Worm (Caenorhabditis elegans) whole organism, late embryonic: Measurements from ENCODE around the gene acs-12.

Source experiments
- C08G9.2 ChIP-seq: sonication (generic microtip); optimal IDR thresholded peaks from 2 replicates; lab custom pipeline; 2016; ENCODE audit warnings: mild to moderate bottlenecking, missing genetic modification characterization, moderate library complexity, missing compliant biosample characterization
- C38D4.7 ChIP-seq: fragments of 200-800 bp; sonication (Bioruptor generic); optimal IDR thresholded peaks from 2 replicates; lab custom pipeline; 2018; ENCODE audit warnings: mild to moderate bottlenecking, missing genetic modification characterization, moderate library complexity, missing compliant biosample characterization
- F13H6.1 ChIP-seq: sonication (generic microtip); optimal IDR thresholded peaks from 2 replicates; lab custom pipeline; 2016; ENCODE audit warnings: missing genetic modification characterization, missing compliant biosample characterization
- T23F11.4 ChIP-seq: fragments of 200-800 bp; sonication (Bioruptor generic); optimal IDR thresholded peaks from 2 replicates; lab custom pipeline; 2018; ENCODE audit warnings: mild to moderate bottlenecking, missing genetic modification characterization, missing compliant biosample characterization
- ahr-1 ChIP-seq: sonication (generic microtip); optimal IDR thresholded peaks from 2 replicates; lab custom pipeline; 2016; ENCODE audit warnings: missing genetic modification characterization, missing compliant biosample characterization
- ama-1 ChIP-seq: fragments of 150-350 bp; optimal IDR thresholded peaks from 2 replicates; lab custom pipeline; 2014
- ceh-18 ChIP-seq: sonication (generic microtip); optimal IDR thresholded peaks from 2 replicates; lab custom pipeline; 2016; ENCODE audit warnings: missing genetic modification characterization, missing compliant biosample characterization
- ceh-2 ChIP-seq: sonication (generic microtip); optimal IDR thresholded peaks from 2 replicates; lab custom pipeline; 2016; ENCODE audit warnings: missing genotype, missing genetic modification characterization, missing compliant biosample characterization
- ceh-24 ChIP-seq: sonication (generic microtip); optimal IDR thresholded peaks from 2 replicates; lab custom pipeline; 2016; ENCODE audit warnings: mild to moderate bottlenecking, missing genetic modification characterization, missing compliant biosample characterization
- ceh-31 ChIP-seq: sonication (generic microtip); optimal IDR thresholded peaks from 2 replicates; lab custom pipeline; 2016; ENCODE audit warnings: missing genetic modification characterization, missing compliant biosample characterization
- ceh-34 ChIP-seq: sonication (generic microtip); optimal IDR thresholded peaks from 2 replicates; lab custom pipeline; 2016; ENCODE audit warnings: mild to moderate bottlenecking, missing genetic modification characterization, missing compliant biosample characterization
- ceh-45 ChIP-seq: fragments of 200-800 bp; sonication (Bioruptor generic); IDR thresholded peaks from 2 replicates; pipeline ENCODE4 v1.3.6; 2022; ENCODE audit warnings: missing genetic modification reagents, missing genetic modification characterization, missing compliant biosample characterization
- ceh-9 ChIP-seq: sonication (generic microtip); optimal IDR thresholded peaks from 2 replicates; lab custom pipeline; 2016; ENCODE audit warnings: mild to moderate bottlenecking, missing genetic modification characterization, inconsistent platforms, missing compliant biosample characterization
- dmd-4 ChIP-seq: sonication (generic microtip); optimal IDR thresholded peaks from 2 replicates; lab custom pipeline; 2016; ENCODE audit warnings: borderline replicate concordance, missing genetic modification characterization, missing compliant biosample characterization
- dve-1 ChIP-seq: sonication (generic microtip); optimal IDR thresholded peaks from 2 replicates; lab custom pipeline; 2017; ENCODE audit warnings: antibody characterized with exemption, mild to moderate bottlenecking, missing genetic modification characterization, missing compliant biosample characterization
- elt-2 ChIP-seq: sonication (generic microtip); optimal IDR thresholded peaks from 2 replicates; lab custom pipeline; 2016; ENCODE audit warnings: missing genetic modification reagents, missing genetic modification characterization, missing compliant biosample characterization
- ets-4 ChIP-seq: sonication (generic microtip); optimal IDR thresholded peaks from 2 replicates; lab custom pipeline; 2016; ENCODE audit warnings: missing genetic modification characterization, missing compliant biosample characterization
- eyg-1 ChIP-seq: sonication (generic microtip); optimal IDR thresholded peaks from 2 replicates; lab custom pipeline; 2016; ENCODE audit warnings: missing genotype, missing genetic modification characterization, missing compliant biosample characterization
- fax-1 ChIP-seq: sonication (generic microtip); optimal IDR thresholded peaks from 2 replicates; lab custom pipeline; 2016; ENCODE audit warnings: missing genotype, missing genetic modification characterization, missing compliant biosample characterization
- fkh-10 ChIP-seq: fragments of 150-350 bp; optimal IDR thresholded peaks from 2 replicates; lab custom pipeline; 2014; ENCODE audit warnings: missing biosample characterization, missing genetic modification reagents, missing genetic modification characterization
- gmeb-2 ChIP-seq: sonication (generic microtip); optimal IDR thresholded peaks from 2 replicates; lab custom pipeline; 2016; ENCODE audit warnings: missing genetic modification characterization, inconsistent platforms, missing compliant biosample characterization
- hlh-15 ChIP-seq: sonication (generic microtip); optimal IDR thresholded peaks from 2 replicates; lab custom pipeline; 2016; ENCODE audit warnings: missing genetic modification characterization, missing compliant biosample characterization
- hlh-30 ChIP-seq: sonication (generic microtip); optimal IDR thresholded peaks from 2 replicates; lab custom pipeline; 2017; ENCODE audit warnings: antibody characterized with exemption, missing genetic modification characterization, missing compliant biosample characterization; ENCODE audit not compliant: insufficient read depth
- hlh-6 ChIP-seq: sonication (generic microtip); optimal IDR thresholded peaks from 2 replicates; lab custom pipeline; 2016; ENCODE audit warnings: missing genotype, missing genetic modification characterization, missing compliant biosample characterization
- hlh-8 ChIP-seq: sonication (generic microtip); optimal IDR thresholded peaks from 2 replicates; lab custom pipeline; 2016; ENCODE audit warnings: missing genotype, missing genetic modification characterization, missing compliant biosample characterization
- madf-2 ChIP-seq: sonication (generic microtip); optimal IDR thresholded peaks from 2 replicates; lab custom pipeline; 2017; ENCODE audit warnings: missing genetic modification characterization, missing compliant biosample characterization
- mec-3 ChIP-seq: sonication (generic microtip); optimal IDR thresholded peaks from 2 replicates; lab custom pipeline; 2016; ENCODE audit warnings: borderline replicate concordance, missing genetic modification characterization, missing compliant biosample characterization
- nhr-232 ChIP-seq: sonication (generic microtip); optimal IDR thresholded peaks from 2 replicates; lab custom pipeline; 2016; ENCODE audit warnings: missing genetic modification characterization, missing compliant biosample characterization
- odd-2 ChIP-seq: sonication (generic microtip); optimal IDR thresholded peaks from 2 replicates; lab custom pipeline; 2017; ENCODE audit warnings: antibody characterized with exemption, mild to moderate bottlenecking, missing genetic modification characterization, missing compliant biosample characterization
- pax-1 ChIP-seq: fragments of 150-350 bp; optimal IDR thresholded peaks from 2 replicates; lab custom pipeline; 2014; ENCODE audit warnings: missing biosample characterization, missing genetic modification characterization
- pha-2 ChIP-seq: sonication (generic microtip); optimal IDR thresholded peaks from 2 replicates; lab custom pipeline; 2017; ENCODE audit warnings: mild to moderate bottlenecking, missing genetic modification characterization, missing compliant biosample characterization
- pqm-1 ChIP-seq: sonication (generic microtip); optimal IDR thresholded peaks from 2 replicates; lab custom pipeline; 2016; ENCODE audit warnings: missing genetic modification characterization, missing compliant biosample characterization
- pros-1 ChIP-seq: fragments of 150-350 bp; optimal IDR thresholded peaks from 2 replicates; lab custom pipeline; 2014; ENCODE audit warnings: missing biosample characterization, missing genetic modification reagents, missing genetic modification characterization
- rnt-1 ChIP-seq: sonication (generic microtip); optimal IDR thresholded peaks from 2 replicates; lab custom pipeline; 2016; ENCODE audit warnings: missing genetic modification characterization, missing compliant biosample characterization
- sdc-2 ChIP-seq: sonication (generic microtip); optimal IDR thresholded peaks from 2 replicates; lab custom pipeline; 2016; ENCODE audit warnings: missing genotype, missing genetic modification characterization, missing compliant biosample characterization
- sox-2 ChIP-seq: fragments of 200-800 bp; sonication (Bioruptor generic); IDR thresholded peaks from 2 replicates; pipeline ENCODE4 v1.3.6; 2022; ENCODE audit warnings: missing genetic modification reagents, missing genetic modification characterization, missing compliant biosample characterization
- sox-4 ChIP-seq: sonication (generic microtip); optimal IDR thresholded peaks from 2 replicates; lab custom pipeline; 2017; ENCODE audit warnings: mild to moderate bottlenecking, missing genetic modification characterization, inconsistent platforms, missing compliant biosample characterization
- tbx-2 ChIP-seq: sonication (generic microtip); optimal IDR thresholded peaks from 2 replicates; lab custom pipeline; 2016; ENCODE audit warnings: missing genetic modification characterization, missing compliant biosample characterization
- ttx-3 ChIP-seq: sonication (generic microtip); optimal IDR thresholded peaks from 2 replicates; lab custom pipeline; 2016; ENCODE audit warnings: missing genetic modification reagents, missing genetic modification characterization, missing compliant biosample characterization
- unc-3 ChIP-seq, 2 experiments: fragments of 200-800 bp in 1 of 2; sonication (Bioruptor generic) in 1 of 2; sonication (generic microtip) in 1 of 2; conservative IDR thresholded peaks in 1 of 2; optimal IDR thresholded peaks in 1 of 2; 2 replicates each; pipeline versions ENCODE4 v1.3.6 to Lab custom; 2016 to 2022; ENCODE audit warnings: missing compliant biosample characterization in 2 of 2, missing genetic modification characterization in 2 of 2, missing genetic modification reagents in 1 of 2
- unc-42 ChIP-seq: sonication (generic microtip); optimal IDR thresholded peaks from 2 replicates; lab custom pipeline; 2016; ENCODE audit warnings: missing genotype, missing genetic modification characterization, missing compliant biosample characterization
- unc-86 ChIP-seq: sonication (generic microtip); optimal IDR thresholded peaks from 2 replicates; lab custom pipeline; 2016; ENCODE audit warnings: missing genetic modification characterization, missing compliant biosample characterization
- ztf-16 ChIP-seq: sonication (generic microtip); optimal IDR thresholded peaks from 2 replicates; lab custom pipeline; 2017; ENCODE audit warnings: missing genetic modification characterization, missing compliant biosample characterization

The acs-12 gene

ce11 chrV:20909761-20910160 is 5.8 kb downstream of the acs-12 start:
- TF ChIP-seq pros-1 (tag; lab: Kevin White, UChicago) (no peak), ceh-18 (no peak), madf-2 (tag; lab: Kevin White, UChicago) (no peak), hlh-30 (tag; lab: Kevin White, UChicago) (no peak), C38D4.7 (GFP tag; lab: Kevin White, UChicago) (no peak), sdc-2 (no peak), ama-1 (lab: Kevin White, UChicago) (no peak), C08G9.2 (no peak), sox-2 (GFP tag; lab: Robert Waterston, UW) (no peak), ceh-45 (GFP tag; lab: Robert Waterston, UW) (no peak), ceh-2 (tag; lab: Kevin White, UChicago) (no peak), pax-1 (tag; lab: Kevin White, UChicago) (no peak), gmeb-2 (no peak), hlh-6 (tag; lab: Kevin White, UChicago) (no peak), pha-2 (no peak), hlh-15 (tag; lab: Kevin White, UChicago) (no peak), ceh-31 (tag; lab: Kevin White, UChicago) (no peak), ahr-1 (tag; lab: Kevin White, UChicago) (no peak), rnt-1 (no peak), nhr-232 (tag; lab: Kevin White, UChicago) (no peak)

- no peak for TF ChIP-seq F13H6.1 (tag; lab: Kevin White, UChicago)
- no peak for TF ChIP-seq eyg-1 (tag; lab: Kevin White, UChicago)
- TF ChIP-seq C08G9.2, result no peak
- TF ChIP-seq odd-2 (tag; lab: Kevin White, UChicago), result no peak
- no peak for TF ChIP-seq unc-3 (GFP tag; conservative IDR thresholded peaks at IDR 0.05; lab: Robert Waterston, UW)
- TF ChIP-seq unc-3 (tag; optimal IDR thresholded peaks at IDR 0.05; lab: Kevin White, UChicago), result no peak
- no peak for TF ChIP-seq hlh-8 (tag; lab: Kevin White, UChicago)
- TF ChIP-seq ceh-9, result no peak
- TF ChIP-seq pax-1 (tag; lab: Kevin White, UChicago), result no peak
- TF ChIP-seq hlh-6 (tag; lab: Kevin White, UChicago), result no peak
- TF ChIP-seq pqm-1 (tag; lab: Kevin White, UChicago), result no peak
- no peak for TF ChIP-seq ceh-24 (tag; lab: Kevin White, UChicago)
- no peak for TF ChIP-seq sox-4 (tag; lab: Kevin White, UChicago)
- no peak for TF ChIP-seq ceh-34 (tag; lab: Kevin White, UChicago)
- no peak for TF ChIP-seq ceh-45 (GFP tag; lab: Robert Waterston, UW)
- no peak for TF ChIP-seq sdc-2
- TF ChIP-seq hlh-15 (tag; lab: Kevin White, UChicago), result no peak
These were observed 6.2 kb downstream of the acs-12 start, which contains the start of gene ttll-9 for ce11 chrV:20910167-20910566. Gene ttll-9 (plus strand): TSS chrV:20910467.

ce11 chrV:20915186-20915585 is 11.2 kb downstream of the acs-12 start, which contains the start of gene pbo-5:
Gene pbo-5 (plus strand): TSS chrV:20915486.
- no peak for TF ChIP-seq elt-2 (tag; lab: Kevin White, UChicago)
- TF ChIP-seq unc-42 (tag; lab: Kevin White, UChicago), result no peak
- TF ChIP-seq ceh-34 (tag; lab: Kevin White, UChicago), result no peak
- TF ChIP-seq pha-2, result no peak
- TF ChIP-seq gmeb-2, result no peak
- TF ChIP-seq ztf-16 (tag; lab: Kevin White, UChicago), result no peak

- TF ChIP-seq elt-2 (tag; lab: Kevin White, UChicago), result no peak
- no peak for TF ChIP-seq unc-3 (GFP tag; conservative IDR thresholded peaks at IDR 0.05; lab: Robert Waterston, UW)
- TF ChIP-seq unc-3 (tag; optimal IDR thresholded peaks at IDR 0.05; lab: Kevin White, UChicago), result no peak
- no peak for TF ChIP-seq dve-1
- TF ChIP-seq T23F11.4 (GFP tag; lab: Kevin White, UChicago), result no peak
- TF ChIP-seq eyg-1 (tag; lab: Kevin White, UChicago), result no peak
- TF ChIP-seq hlh-15 (tag; lab: Kevin White, UChicago), result no peak
- no peak for TF ChIP-seq unc-86 (tag; lab: Kevin White, UChicago)
- no peak for TF ChIP-seq ttx-3 (tag; lab: Kevin White, UChicago)
- no peak for TF ChIP-seq fkh-10 (GFP tag; lab: Kevin White, UChicago)
- no peak for TF ChIP-seq tbx-2
- TF ChIP-seq ets-4, result no peak
- TF ChIP-seq F13H6.1 (tag; lab: Kevin White, UChicago), result no peak
- TF ChIP-seq sox-4 (tag; lab: Kevin White, UChicago), result no peak
- TF ChIP-seq pha-2, result no peak
- TF ChIP-seq dmd-4, result no peak
- TF ChIP-seq ceh-24 (tag; lab: Kevin White, UChicago), result no peak
- no peak for TF ChIP-seq fax-1
- TF ChIP-seq mec-3 (tag; lab: Kevin White, UChicago), result no peak
These were observed 16.4 kb downstream of the acs-12 start for ce11 chrV:20920390-20920789.
